Fruit fly (Drosophila melanogaster): Measurements from ENCODE around the gene CG17328.
A peak's percentile ranks its signal among the peaks of the same experiment; 100 is the strongest.

The CG17328 gene

DNA sequence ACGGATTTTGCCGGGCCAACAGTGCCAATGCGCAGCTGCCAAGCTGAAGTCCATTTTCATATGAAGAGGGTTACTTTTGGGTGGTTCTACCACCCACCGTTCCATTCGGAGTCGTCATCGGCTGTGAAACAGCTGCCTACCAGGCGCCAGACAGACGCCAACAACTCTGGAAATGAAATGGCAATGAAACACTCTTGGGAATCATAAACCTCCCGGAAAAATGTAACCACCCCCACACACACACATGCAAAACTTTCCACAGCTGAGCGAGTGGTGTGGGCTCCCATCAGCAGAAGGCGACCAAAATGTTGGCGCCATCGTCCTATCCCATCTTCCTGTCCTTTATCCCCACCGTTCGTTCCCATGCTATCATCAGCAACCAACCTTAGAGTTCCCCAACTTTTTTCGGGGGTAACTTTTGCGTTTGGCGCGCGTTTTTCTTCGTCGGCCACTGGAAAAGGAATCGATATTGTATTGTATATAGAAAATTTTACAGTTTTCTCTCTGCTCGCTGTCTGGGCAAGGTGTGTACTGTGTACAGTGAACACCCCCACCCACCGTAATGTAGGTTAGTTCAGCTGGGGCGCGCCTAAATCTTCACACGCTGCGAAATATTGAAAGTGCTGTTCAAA lies 24.4 kb upstream of the CG17328 start (continued):
- TF ChIP-seq ewg (GFP tag; optimal IDR thresholded peaks at IDR 0.05) (peak; percentile 79), CG11504 (tag; optimal IDR thresholded peaks at IDR 0.05) (peak; percentile 16), dm (GFP tag; optimal IDR thresholded peaks at IDR 0.05) (no peak), Hr3 (GFP tag; optimal IDR thresholded peaks at IDR 0.05) (no peak), Gug (GFP tag; IDR thresholded peaks at IDR 0.05) (no peak), onecut (GFP tag; IDR thresholded peaks at IDR 0.05) (peak; percentile 94), sob (GFP tag; IDR thresholded peaks at IDR 0.05) (no peak), ara (GFP tag; IDR thresholded peaks at IDR 0.05) (no peak), Deaf1 (tag; optimal IDR thresholded peaks at IDR 0.05) (peak; percentile 16), zfh1 (GFP tag; IDR thresholded peaks at IDR 0.05) (no peak), Med (GFP tag) (peak; percentile 56), pfk (GFP tag; optimal IDR thresholded peaks at IDR 0.05) (peak; percentile 98)

- TF ChIP-seq Hr3 (GFP tag; optimal IDR thresholded peaks at IDR 0.05) (peak; percentile 16), Bteb2 (GFP tag; optimal IDR thresholded peaks at IDR 0.05) (peak; percentile 2), Meics (GFP tag; optimal IDR thresholded peaks at IDR 0.05) (peak; percentile 73), PHDP (tag; optimal IDR thresholded peaks at IDR 0.05) (peak; percentile 70), sr (GFP tag; IDR thresholded peaks at IDR 0.05) (0 out of 3 replicates have a peak, but pooled peaks have one; percentile 28), HLH4C (GFP tag; IDR thresholded peaks at IDR 0.05; ENCODE audit: partially characterized antibody) (no peak), CG11696 (GFP tag; IDR thresholded peaks at IDR 0.05) (0 out of 2 replicates have a peak, but pooled peaks have one; percentile 30), CG6272 (GFP tag; IDR thresholded peaks at IDR 0.05) (no peak), ftz-f1 (GFP tag; optimal IDR thresholded peaks at IDR 0.05) (no peak), zfh1 (GFP tag; IDR thresholded peaks at IDR 0.05) (peak; percentile 19; the same call in 1 of the 3 replicates), Blimp-1 (GFP tag; optimal IDR thresholded peaks at IDR 0.05) (peak; percentile 52), dpn (GFP tag; optimal IDR thresholded peaks at IDR 0.05) (peak; percentile 3 to 22), Elba2 (GFP tag; optimal IDR thresholded peaks at IDR 0.05) (no peak), bsh (GFP tag; optimal IDR thresholded peaks at IDR 0.05) (peak in 1 of 2 experiments; percentile 41), CG6689 (GFP tag; IDR thresholded peaks at IDR 0.05) (0 out of 2 replicates have a peak, but pooled peaks have one; percentile 32), CG1603 (tag; optimal IDR thresholded peaks at IDR 0.05) (peak; percentile 19), CG15269 (tag; optimal IDR thresholded peaks at IDR 0.05) (peak; percentile 59), NFAT (GFP tag; IDR thresholded peaks at IDR 0.05) (no peak), tna (GFP tag; IDR thresholded peaks at IDR 0.05; ENCODE audit: partially characterized antibody) (no peak), ind (GFP tag; optimal IDR thresholded peaks at IDR 0.05) (peak; percentile 11), Mad (GFP tag; optimal IDR thresholded peaks at IDR 0.05) (peak; percentile 13), fd102C (GFP tag; optimal IDR thresholded peaks at IDR 0.05) (no peak), CG18262 (tag; optimal IDR thresholded peaks at IDR 0.05) (peak; percentile 58), yki (optimal IDR thresholded peaks at IDR 0.05) (no peak), Drgx (GFP tag; IDR thresholded peaks at IDR 0.05) (peak; percentile 89), NfI (GFP tag; optimal IDR thresholded peaks at IDR 0.05) (peak; percentile 42), klu (GFP tag; IDR thresholded peaks at IDR 0.05) (no peak), CG10209 (GFP tag; optimal IDR thresholded peaks at IDR 0.05) (peak; percentile 60), Dbx (GFP tag; IDR thresholded peaks at IDR 0.05) (peak; percentile 44; the same call in 1 of the 3 replicates), Camta (GFP tag; optimal IDR thresholded peaks at IDR 0.05) (no peak), caup (GFP tag; optimal IDR thresholded peaks at IDR 0.05; ENCODE audit: severe bottlenecking) (peak; percentile 61), CG4854 (GFP tag; optimal IDR thresholded peaks at IDR 0.05) (peak; percentile 33), kay (GFP tag; optimal IDR thresholded peaks at IDR 0.05) (no peak), CG7556 (GFP tag; optimal IDR thresholded peaks at IDR 0.05) (peak; percentile 74), ssp (GFP tag; IDR thresholded peaks at IDR 0.05) (peak; percentile 18; the same call in 1 of the 2 replicates), CG15073 (GFP tag; optimal IDR thresholded peaks at IDR 0.05) (no peak), E2f2 (GFP tag; IDR thresholded peaks at IDR 0.05) (no peak), CG2712 (tag; optimal IDR thresholded peaks at IDR 0.05) (peak; percentile 44), CG18619 (GFP tag; optimal IDR thresholded peaks at IDR 0.05) (peak; percentile 41)
Observed at dm6 chr2L:16275809-16276178, 23.9 kb upstream of the CG17328 start.

Data from whole organism, embryonic.